Worm (Caenorhabditis elegans) whole organism, late embryonic: ENCODE measurements around the gene fbxb-111.

Experiments
- ceh-18 ChIP-seq: sonication (generic microtip); optimal IDR thresholded peaks from 2 replicates; lab custom pipeline; 2016; ENCODE audit warnings: missing genetic modification characterization, missing compliant biosample characterization
- pha-4 ChIP-seq: fragments of 150-350 bp; optimal IDR thresholded peaks from 2 replicates; lab custom pipeline; 2018; ENCODE audit warnings: missing biosample characterization, missing genetic modification reagents, missing genetic modification characterization
- pros-1 ChIP-seq: fragments of 150-350 bp; optimal IDR thresholded peaks from 2 replicates; lab custom pipeline; 2014; ENCODE audit warnings: missing biosample characterization, missing genetic modification reagents, missing genetic modification characterization

ce11 chrII:2742251-2742650 lies 32.6 kb downstream of the fbxb-111 start, which contains the start of gene T05A8.7:
- TF ChIP-seq pros-1 (tag; lab: Kevin White, UChicago), result no peak
- TF ChIP-seq pha-4 (tag; lab: Kevin White, UChicago), result no peak
- TF ChIP-seq ceh-18, result no peak
